Worm (Caenorhabditis elegans): ENCODE data around the gene D1044.1.

The D1044.1 gene

ce11 chrIII:5543727-5544345 is at the start of gene D1044.1:
Gene D1044.1, plus strand, starts transcription at chrIII:5544295.
- TF ChIP-seq madf-6 (GFP tag; IDR thresholded peaks at IDR 0.05) (peak; percentile 77), tlf-1 (GFP tag; optimal IDR thresholded peaks at IDR 0.05) (no peak), xnd-1 (tag; optimal IDR thresholded peaks at IDR 0.05) (peak; percentile 27), efl-1 (GFP tag; optimal IDR thresholded peaks at IDR 0.05) (no peak), lsl-1 (GFP tag; optimal IDR thresholded peaks at IDR 0.05) (peak; percentile 87), madf-8 (GFP tag; conservative IDR thresholded peaks at IDR 0.05) (peak; percentile 44)

ce11 chrIII:5495168-5495567 is 48.9 kb upstream of the D1044.1 start, which contains the start of gene R02F2.8:
Gene R02F2.8, minus strand, starts transcription at chrIII:5495268.
- TF ChIP-seq dpl-1 (GFP tag; optimal IDR thresholded peaks at IDR 0.05) = no peak
- no peak for TF ChIP-seq somi-1 (GFP tag; optimal IDR thresholded peaks at IDR 0.05)

ce11 chrIII:5498973-5499372 is 45.1 kb upstream of the D1044.1 start, which contains the start of gene R02F2.9:
Gene R02F2.9, plus strand, starts transcription at chrIII:5499190.
- TF ChIP-seq K11D2.4 (GFP tag; IDR thresholded peaks at IDR 0.05) (no peak), B0035.1 (tag; optimal IDR thresholded peaks at IDR 0.05) (no peak), lin-54 (GFP tag; optimal IDR thresholded peaks at IDR 0.05) (peak; percentile 60), lir-1 (GFP tag; conservative IDR thresholded peaks at IDR 0.05) (no peak), ztf-28 (GFP tag; IDR thresholded peaks at IDR 0.05) (no peak), zim-3 (tag; optimal IDR thresholded peaks at IDR 0.05) (no peak), madf-8 (GFP tag; conservative IDR thresholded peaks at IDR 0.05) (no peak), madf-10 (tag; optimal IDR thresholded peaks at IDR 0.05) (no peak), lin-35 (GFP tag; optimal IDR thresholded peaks at IDR 0.05) (peak in 1 of 3 experiments; percentile 78), snpc-4 (GFP tag; optimal IDR thresholded peaks at IDR 0.05) (no peak), snpc-4 (tag; optimal IDR thresholded peaks at IDR 0.05) (no peak), snpc-3.4 (tag; optimal IDR thresholded peaks at IDR 0.05) (no peak), ztf-25 (GFP tag; IDR thresholded peaks at IDR 0.05) (no peak), bed-2 (GFP tag; IDR thresholded peaks at IDR 0.05) (no peak), athp-1 (tag; optimal IDR thresholded peaks at IDR 0.05) (no peak), efl-1 (GFP tag; optimal IDR thresholded peaks at IDR 0.05) (peak; percentile 44), madf-3 (GFP tag; IDR thresholded peaks at IDR 0.05) (no peak), hmg-1.2 (GFP tag; IDR thresholded peaks at IDR 0.05) (no peak), ztf-26 (tag; optimal IDR thresholded peaks at IDR 0.05) (no peak), ceh-100 (GFP tag; IDR thresholded peaks at IDR 0.05) (no peak), attf-3 (GFP tag; conservative IDR thresholded peaks at IDR 0.05) (peak; percentile 95), dpl-1 (GFP tag; optimal IDR thresholded peaks at IDR 0.05) (peak; percentile 35), rpc-1 (optimal IDR thresholded peaks at IDR 0.05) (no peak), rpc-1 (tag; optimal IDR thresholded peaks at IDR 0.05) (no peak), him-1 (tag; optimal IDR thresholded peaks at IDR 0.05) (peak; percentile 27), snpc-1.1 (tag; optimal IDR thresholded peaks at IDR 0.05; ENCODE audit: insufficient read depth) (no peak)

- TF ChIP-seq lin-35 (GFP tag; optimal IDR thresholded peaks at IDR 0.05) = no peak
- no peak for TF ChIP-seq F52B5.7 (tag; optimal IDR thresholded peaks at IDR 0.05)
- TF ChIP-seq let-526 (GFP tag; IDR thresholded peaks at IDR 0.05) = no peak
- no peak for TF ChIP-seq Y53G8AR.9 (GFP tag; conservative IDR thresholded peaks at IDR 0.05)
- no peak for TF ChIP-seq nfyb-1 (GFP tag; IDR thresholded peaks at IDR 0.05)
- no peak for TF ChIP-seq B0336.3 (GFP tag; IDR thresholded peaks at IDR 0.05)
- no peak for TF ChIP-seq tbp1 (GFP tag; optimal IDR thresholded peaks at IDR 0.05)
- no peak for TF ChIP-seq chd-7 (tag; optimal IDR thresholded peaks at IDR 0.05)
- no peak for TF ChIP-seq tlf-1 (GFP tag; optimal IDR thresholded peaks at IDR 0.05)
- no peak for TF ChIP-seq madf-8 (GFP tag; conservative IDR thresholded peaks at IDR 0.05)
- TF ChIP-seq ceh-100 (GFP tag; IDR thresholded peaks at IDR 0.05) = no peak
- TF ChIP-seq lir-1 (GFP tag; conservative IDR thresholded peaks at IDR 0.05) = no peak
- no peak for TF ChIP-seq lin-54 (GFP tag; optimal IDR thresholded peaks at IDR 0.05)
- TF ChIP-seq xnd-1 (tag; optimal IDR thresholded peaks at IDR 0.05) = no peak
- no peak for TF ChIP-seq bed-1 (GFP tag; IDR thresholded peaks at IDR 0.05)
Observed at ce11 chrIII:5499942-5500341, 44.2 kb upstream of the D1044.1 start.

Data from whole organism, young adult.